Fruit fly (Drosophila melanogaster) whole organism, embryonic: ENCODE results near the gene Sk1.

Experiments
- B-H2 ChIP-seq: fragments of 200-800 bp; sonication (Bioruptor generic); optimal IDR thresholded peaks from 2 replicates; lab custom pipeline; 2018; ENCODE audit warnings: missing biosample characterization, mild to moderate bottlenecking, missing genetic modification characterization
- CG10431 ChIP-seq: fragments of 200-800 bp; sonication (Bioruptor generic); optimal IDR thresholded peaks from 3 replicates; lab custom pipeline; 2018; ENCODE audit warnings: missing biosample characterization, mild to moderate bottlenecking, missing genetic modification characterization
- CG11696 ChIP-seq: fragments of 200-800 bp; sonication (Bioruptor generic); IDR thresholded peaks from 2 replicates; pipeline ENCODE4 v1.3.6; 2022; ENCODE audit warnings: missing biosample characterization, missing genetic modification characterization
- CG11723 ChIP-seq: fragments of 200-800 bp; sonication (Bioruptor generic); optimal IDR thresholded peaks from 2 replicates; lab custom pipeline; 2017; ENCODE audit warnings: missing biosample characterization, mild to moderate bottlenecking, missing genetic modification characterization
- CG12299 ChIP-seq: fragments of 200-800 bp; sonication (Bioruptor generic); optimal IDR thresholded peaks from 2 replicates; lab custom pipeline; 2018; ENCODE audit warnings: missing biosample characterization, mild to moderate bottlenecking, missing genetic modification characterization
- CG17328 ChIP-seq: fragments of 200-800 bp; sonication (Bioruptor generic); IDR thresholded peaks from 2 replicates; pipeline ENCODE4 v1.3.6; 2022; ENCODE audit warnings: missing biosample characterization, missing genetic modification characterization
- CG2120 ChIP-seq: fragments of 200-800 bp; sonication (Bioruptor generic); optimal IDR thresholded peaks from 3 replicates; lab custom pipeline; 2016; ENCODE audit warnings: missing biosample characterization, missing genetic modification characterization
- CG2678 ChIP-seq: fragments of 200-800 bp; sonication (Bioruptor generic); optimal IDR thresholded peaks from 3 replicates; lab custom pipeline; 2019; ENCODE audit warnings: missing biosample characterization, mild to moderate bottlenecking, missing genetic modification characterization, moderate library complexity
- CG30403 ChIP-seq: fragments of 200-800 bp; sonication (Bioruptor generic); optimal IDR thresholded peaks from 3 replicates; lab custom pipeline; 2016; ENCODE audit warnings: missing biosample characterization, missing genetic modification characterization
- CG31365 ChIP-seq: fragments of 200-800 bp; sonication (Bioruptor generic); optimal IDR thresholded peaks from 2 replicates; lab custom pipeline; 2018; ENCODE audit warnings: missing biosample characterization, mild to moderate bottlenecking, missing genetic modification characterization
- CG3281 ChIP-seq: fragments of 200-800 bp; sonication (Bioruptor generic); optimal IDR thresholded peaks from 3 replicates; lab custom pipeline; 2017; ENCODE audit warnings: missing biosample characterization, mild to moderate bottlenecking, missing genetic modification characterization
- CG33213 ChIP-seq: fragments of 200-800 bp; sonication (Bioruptor generic); optimal IDR thresholded peaks from 3 replicates; lab custom pipeline; 2016; ENCODE audit warnings: missing biosample characterization, missing genetic modification characterization
- CG3838 ChIP-seq: fragments of 200-800 bp; sonication (Bioruptor generic); optimal IDR thresholded peaks from 3 replicates; lab custom pipeline; 2016; ENCODE audit warnings: missing biosample characterization, missing genetic modification characterization
- CG4328 ChIP-seq: fragments of 200-800 bp; sonication (Bioruptor generic); optimal IDR thresholded peaks from 3 replicates; lab custom pipeline; 2017; ENCODE audit warnings: missing biosample characterization, missing genetic modification reagents, missing genetic modification characterization
- CG6854 ChIP-seq: fragments of 200-800 bp; sonication (Bioruptor generic); optimal IDR thresholded peaks from 3 replicates; lab custom pipeline; 2017; ENCODE audit warnings: missing biosample characterization, mild to moderate bottlenecking, missing genetic modification characterization
- CG7271 ChIP-seq: fragments of 200-800 bp; sonication (Bioruptor generic); optimal IDR thresholded peaks from 2 replicates; lab custom pipeline; 2018; ENCODE audit warnings: missing biosample characterization, mild to moderate bottlenecking, missing genetic modification characterization, moderate library complexity
- CG7745 ChIP-seq: fragments of 200-800 bp; sonication (Bioruptor generic); optimal IDR thresholded peaks from 2 replicates; lab custom pipeline; 2018; ENCODE audit warnings: missing biosample characterization, mild to moderate bottlenecking, missing genetic modification characterization, moderate library complexity
- Camta ChIP-seq: fragments of 200-800 bp; sonication (Bioruptor generic); optimal IDR thresholded peaks from 2 replicates; lab custom pipeline; 2016; ENCODE audit warnings: missing biosample characterization, missing genetic modification characterization
- Doc3 ChIP-seq: fragments of 200-800 bp; sonication (Bioruptor generic); IDR thresholded peaks from 3 replicates; pipeline ENCODE4 v1.3.6; 2022; ENCODE audit warnings: missing biosample characterization, missing genetic modification characterization; ENCODE audit not compliant: partially characterized antibody
- GATAe ChIP-seq: fragments of 200-800 bp; sonication (Bioruptor generic); conservative IDR thresholded peaks from 2 replicates; pipeline ENCODE4 v1.3.6; 2022; ENCODE audit warnings: missing biosample characterization, missing genetic modification characterization
- Hmr ChIP-seq: fragments of 200-800 bp; sonication (Bioruptor generic); optimal IDR thresholded peaks from 3 replicates; lab custom pipeline; 2017; ENCODE audit warnings: mild to moderate bottlenecking, missing biosample characterization, missing genetic modification reagents, missing genetic modification characterization
- Hsf ChIP-seq: fragments of 200-800 bp; sonication (Bioruptor generic); optimal IDR thresholded peaks from 3 replicates; lab custom pipeline; 2016; ENCODE audit warnings: missing biosample characterization, missing genetic modification characterization
- Mad ChIP-seq: fragments of 200-800 bp; sonication (Bioruptor generic); optimal IDR thresholded peaks from 2 replicates; lab custom pipeline; 2016; ENCODE audit warnings: missing biosample characterization, missing genetic modification characterization
- NC2α ChIP-seq: fragments of 200-800 bp; sonication (Bioruptor generic); optimal IDR thresholded peaks from 2 replicates; lab custom pipeline; 2016; ENCODE audit warnings: missing biosample characterization, missing genetic modification characterization
- Oaz ChIP-seq: fragments of 200-800 bp; sonication (Bioruptor generic); IDR thresholded peaks from 2 replicates; pipeline ENCODE4 v1.3.6; 2022; ENCODE audit warnings: missing biosample characterization, missing genetic modification characterization
- Rfx ChIP-seq: fragments of 200-800 bp; sonication (Bioruptor generic); IDR thresholded peaks from 2 replicates; pipeline ENCODE4 v1.3.6; 2022; ENCODE audit warnings: missing biosample characterization, missing genetic modification characterization
- Rx ChIP-seq: fragments of 200-800 bp; sonication (Bioruptor generic); IDR thresholded peaks from 2 replicates; pipeline ENCODE4 v1.3.6; 2022; ENCODE audit warnings: missing biosample characterization, missing genetic modification characterization
- Stat92E ChIP-seq, 3 experiments: fragments of >200 bp in 2 of 3; fragments of 200-800 bp in 1 of 3; sonication (Bioruptor generic) in 1 of 3; optimal IDR thresholded peaks; 2 replicates each; lab custom pipeline; 2017 to 2019; ENCODE audit warnings: missing biosample characterization in 3 of 3, missing genetic modification characterization in 3 of 3, mild to moderate bottlenecking in 1 of 3, moderate library complexity in 1 of 3
- YL-1 ChIP-seq: fragments of 200-800 bp; sonication (Bioruptor generic); optimal IDR thresholded peaks from 3 replicates; lab custom pipeline; 2017; ENCODE audit warnings: missing biosample characterization, mild to moderate bottlenecking, missing genetic modification characterization
- aop ChIP-seq: fragments of 200-800 bp; sonication (Bioruptor generic); IDR thresholded peaks from 2 replicates; pipeline ENCODE4 v1.3.6; 2022; ENCODE audit warnings: missing biosample characterization, missing genetic modification characterization
- ase ChIP-seq: fragments of 200-800 bp; sonication (Bioruptor generic); IDR thresholded peaks from 3 replicates; pipeline ENCODE4 v1.3.6; 2022; ENCODE audit warnings: missing biosample characterization, missing genetic modification characterization
- bcd ChIP-seq: fragments of 200-800 bp; sonication (Bioruptor generic); optimal IDR thresholded peaks from 2 replicates; lab custom pipeline; 2017; ENCODE audit warnings: missing biosample characterization, mild to moderate bottlenecking, missing genetic modification characterization
- bigmax ChIP-seq: fragments of 200-800 bp; sonication (Bioruptor generic); optimal IDR thresholded peaks from 2 replicates; lab custom pipeline; 2018; ENCODE audit warnings: missing biosample characterization, mild to moderate bottlenecking, missing genetic modification characterization
- bsh ChIP-seq, 2 experiments: fragments of 200-800 bp; sonication (Bioruptor generic); optimal IDR thresholded peaks; 2 replicates each; lab custom pipeline; 2017 to 2018; ENCODE audit warnings: mild to moderate bottlenecking in 2 of 2, missing biosample characterization in 2 of 2, missing genetic modification characterization in 2 of 2, moderate library complexity in 1 of 2
- btn ChIP-seq: fragments of 200-800 bp; sonication (Bioruptor generic); optimal IDR thresholded peaks from 2 replicates; lab custom pipeline; 2016; ENCODE audit warnings: missing biosample characterization, missing genetic modification characterization
- cas ChIP-seq: fragments of 200-800 bp; sonication (Bioruptor generic); IDR thresholded peaks from 2 replicates; pipeline ENCODE4 v1.3.6; 2022; ENCODE audit warnings: missing biosample characterization, missing genetic modification characterization
- cg ChIP-seq: fragments of 200-800 bp; sonication (Bioruptor generic); optimal IDR thresholded peaks from 3 replicates; lab custom pipeline; 2019; ENCODE audit warnings: missing biosample characterization, mild to moderate bottlenecking, missing genetic modification characterization, moderate library complexity
- dmrt99B ChIP-seq: fragments of 200-800 bp; sonication (Bioruptor generic); optimal IDR thresholded peaks from 2 replicates; lab custom pipeline; 2018; ENCODE audit warnings: missing biosample characterization, mild to moderate bottlenecking, missing genetic modification characterization, moderate library complexity
- dysf ChIP-seq: fragments of 200-800 bp; sonication (Bioruptor generic); IDR thresholded peaks from 3 replicates; pipeline ENCODE4 v1.3.6; 2022; ENCODE audit warnings: missing biosample characterization, missing genetic modification characterization
- emc ChIP-seq: fragments of 200-800 bp; sonication (Bioruptor generic); optimal IDR thresholded peaks from 2 replicates; lab custom pipeline; 2016; ENCODE audit warnings: missing biosample characterization, missing genetic modification characterization
- fu2 ChIP-seq: fragments of 200-800 bp; sonication (Bioruptor generic); optimal IDR thresholded peaks from 2 replicates; lab custom pipeline; 2016; ENCODE audit warnings: missing biosample characterization, missing genetic modification characterization
- knrl ChIP-seq: fragments of 200-800 bp; sonication (Bioruptor generic); IDR thresholded peaks from 3 replicates; pipeline ENCODE4 v1.3.6; 2022; ENCODE audit warnings: missing biosample characterization, missing genetic modification characterization; ENCODE audit not compliant: partially characterized antibody
- mirr ChIP-seq: fragments of 200-800 bp; sonication (Bioruptor generic); optimal IDR thresholded peaks from 3 replicates; lab custom pipeline; 2018; ENCODE audit warnings: missing biosample characterization, mild to moderate bottlenecking, missing genetic modification characterization
- pb ChIP-seq: fragments of 200-800 bp; sonication (Bioruptor generic); optimal IDR thresholded peaks from 3 replicates; lab custom pipeline; 2016; ENCODE audit warnings: missing biosample characterization, missing genetic modification characterization
- pfk ChIP-seq: fragments of 200-800 bp; sonication (Bioruptor generic); optimal IDR thresholded peaks from 2 replicates; lab custom pipeline; 2018; ENCODE audit warnings: missing biosample characterization, mild to moderate bottlenecking, missing genetic modification characterization, moderate library complexity
- psq ChIP-seq: fragments of 200-800 bp; sonication (Bioruptor generic); optimal IDR thresholded peaks from 2 replicates; lab custom pipeline; 2017; ENCODE audit warnings: missing biosample characterization, missing genetic modification characterization
- pum ChIP-seq: fragments of 200-800 bp; sonication (Bioruptor generic); optimal IDR thresholded peaks from 2 replicates; lab custom pipeline; 2016; ENCODE audit warnings: missing biosample characterization, missing genetic modification characterization
- pzg ChIP-seq: fragments of 200-800 bp; sonication (Bioruptor generic); optimal IDR thresholded peaks from 3 replicates; lab custom pipeline; 2018; ENCODE audit warnings: missing biosample characterization, mild to moderate bottlenecking, missing genetic modification characterization, moderate library complexity
- seq ChIP-seq: fragments of 200-800 bp; sonication (Bioruptor generic); IDR thresholded peaks from 2 replicates; pipeline ENCODE4 v1.3.6; 2022; ENCODE audit warnings: missing biosample characterization, missing genetic modification characterization
- so ChIP-seq: fragments of 200-800 bp; sonication (Bioruptor generic); IDR thresholded peaks from 3 replicates; pipeline ENCODE4 v1.3.6; 2022; ENCODE audit warnings: missing biosample characterization, missing genetic modification characterization
- ttk ChIP-seq: fragments of 200-800 bp; sonication (Bioruptor generic); IDR thresholded peaks from 2 replicates; pipeline ENCODE4 v2.1.2; 2022; ENCODE audit warnings: missing biosample characterization, missing genetic modification characterization
- wek ChIP-seq: fragments of 200-800 bp; sonication (Bioruptor generic); optimal IDR thresholded peaks from 3 replicates; lab custom pipeline; 2018; ENCODE audit warnings: missing biosample characterization, mild to moderate bottlenecking, missing genetic modification characterization, moderate library complexity

Gene Sk1

dm6 chrX:11468304-11468703 is 26.0 kb downstream of the Sk1 start (continued):
- peak in 1 of 2 experiments; percentile 18 for TF ChIP-seq bsh (GFP tag; optimal IDR thresholded peaks at IDR 0.05; lab: Kevin White, UChicago)
- peak; percentile 31; the same call in 1 of the 3 replicates for TF ChIP-seq ase (GFP tag; lab: Robert Waterston, UW)
- no peak for TF ChIP-seq CG7271 (tag; lab: Kevin White, UChicago)
- no peak for TF ChIP-seq B-H2 (GFP tag; lab: Kevin White, UChicago)
- peak; percentile 15 for TF ChIP-seq dmrt99B (tag; lab: Kevin White, UChicago)
- TF ChIP-seq Mad (GFP tag; lab: Kevin White, UChicago): no peak
- TF ChIP-seq NC2α (GFP tag; lab: Kevin White, UChicago): no peak
- TF ChIP-seq CG10431 (GFP tag; lab: Kevin White, UChicago): no peak
- TF ChIP-seq pum: no peak
- TF ChIP-seq bigmax (GFP tag; lab: Kevin White, UChicago): no peak
- TF ChIP-seq Hsf (GFP tag; lab: Kevin White, UChicago): no peak
- TF ChIP-seq CG3281: no peak
- 0 out of 2 replicates have a peak, but pooled peaks have one; percentile 29 for TF ChIP-seq Rx (GFP tag; lab: Robert Waterston, UW)
- no peak for TF ChIP-seq pzg (GFP tag; lab: Kevin White, UChicago)
- no peak for TF ChIP-seq Oaz (GFP tag; lab: Robert Waterston, UW)
- TF ChIP-seq YL-1 (GFP tag; lab: Kevin White, UChicago): no peak
- peak; percentile 34; the same call in 2 of the 3 replicates for TF ChIP-seq dysf
- TF ChIP-seq btn: no peak
- no peak for TF ChIP-seq CG11723 (GFP tag; lab: Kevin White, UChicago)
- peak; percentile 20; the same call in 1 of the 2 replicates for TF ChIP-seq cas
- no peak for TF ChIP-seq CG3838
- no peak for TF ChIP-seq ttk (GFP tag; lab: Robert Waterston, UW)
- TF ChIP-seq Hmr (GFP tag; lab: Kevin White, UChicago): no peak
- peak; percentile 58 for TF ChIP-seq Rfx (GFP tag; lab: Robert Waterston, UW)
- TF ChIP-seq aop (GFP tag; lab: Robert Waterston, UW): no peak
- no peak for TF ChIP-seq CG11696 (GFP tag; lab: Robert Waterston, UW)
- TF ChIP-seq CG6854 (GFP tag; lab: Kevin White, UChicago): no peak
- TF ChIP-seq wek (GFP tag; lab: Kevin White, UChicago): no peak
- TF ChIP-seq psq (GFP tag; lab: Kevin White, UChicago): no peak
- no peak for TF ChIP-seq pfk (GFP tag; lab: Kevin White, UChicago)
- TF ChIP-seq CG2678 (tag; lab: Kevin White, UChicago): peak; percentile 20
- no peak for TF ChIP-seq Doc3 (GFP tag; lab: Robert Waterston, UW)
- TF ChIP-seq fu2 (GFP tag; lab: Kevin White, UChicago): no peak
- no peak for TF ChIP-seq CG4328 (GFP tag; lab: Kevin White, UChicago)
- no peak for TF ChIP-seq CG31365 (tag; lab: Kevin White, UChicago)
- TF ChIP-seq emc: no peak
- no peak for TF ChIP-seq CG2120 (GFP tag; lab: Kevin White, UChicago)
- TF ChIP-seq pb (GFP tag; lab: Kevin White, UChicago): no peak
- TF ChIP-seq Stat92E (GFP tag; optimal IDR thresholded peaks at IDR 0.05; lab: Kevin White, UChicago): no peak
- TF ChIP-seq mirr (GFP tag; lab: Kevin White, UChicago): no peak
- TF ChIP-seq knrl (GFP tag; lab: Robert Waterston, UW): peak; percentile 40; the same call in 1 of the 3 replicates
- TF ChIP-seq CG7745: no peak
- TF ChIP-seq bcd (GFP tag; lab: Kevin White, UChicago): no peak
- TF ChIP-seq seq: no peak
- no peak for TF ChIP-seq CG17328 (GFP tag; lab: Robert Waterston, UW)
- TF ChIP-seq so (GFP tag; lab: Robert Waterston, UW): no peak
- no peak for TF ChIP-seq cg
- TF ChIP-seq GATAe (GFP tag; lab: Robert Waterston, UW): no peak
- TF ChIP-seq CG33213 (GFP tag; lab: Kevin White, UChicago): no peak
- no peak for TF ChIP-seq Camta (GFP tag; lab: Kevin White, UChicago)
- TF ChIP-seq CG30403 (GFP tag; lab: Kevin White, UChicago): no peak
- no peak for TF ChIP-seq CG12299 (tag; lab: Kevin White, UChicago)
